Fruit fly (Drosophila melanogaster): ENCODE results near the gene CG3119.

The CG3119 gene

DNA sequence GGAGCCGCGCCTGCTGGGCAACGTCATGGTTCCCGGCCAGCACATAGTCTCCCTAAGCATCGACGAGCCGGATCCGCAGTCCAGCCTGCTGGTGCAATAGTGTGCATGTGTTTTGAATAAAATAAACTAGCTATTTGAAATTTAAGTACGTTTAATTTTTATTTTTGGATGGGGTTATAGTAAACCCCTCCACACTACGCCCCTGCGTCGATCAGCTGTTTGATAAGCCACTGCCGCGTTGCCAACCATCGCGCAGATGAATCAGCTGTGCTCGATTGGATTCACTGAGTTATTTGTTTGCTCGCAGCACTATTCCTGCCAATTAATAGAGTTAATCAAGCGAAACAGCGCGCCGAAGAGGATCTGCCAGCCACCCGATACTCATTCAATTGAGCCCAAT, 41.2 kb upstream of the CG3119 start, which contains the start of gene RabGGTb (continued):
- peak; percentile 34 for TF ChIP-seq CG1621 (tag; optimal IDR thresholded peaks at IDR 0.05)
- no peak for TF ChIP-seq CG16779 (tag; optimal IDR thresholded peaks at IDR 0.05)
- TF ChIP-seq fd85E (GFP tag; optimal IDR thresholded peaks at IDR 0.05), result no peak
- peak; percentile 71 for TF ChIP-seq CG8119 (GFP tag; IDR thresholded peaks at IDR 0.05)
- TF ChIP-seq OdsH (GFP tag; optimal IDR thresholded peaks at IDR 0.05), result peak; percentile 45
- peak; percentile 52 for TF ChIP-seq pdm3 (GFP tag; optimal IDR thresholded peaks at IDR 0.05)
- no peak for TF ChIP-seq CG8632 (GFP tag; optimal IDR thresholded peaks at IDR 0.05)
- peak; percentile 50 for TF ChIP-seq cyc (GFP tag; optimal IDR thresholded peaks at IDR 0.05)
- TF ChIP-seq CG8319 (GFP tag; optimal IDR thresholded peaks at IDR 0.05), result peak; percentile 1
- TF ChIP-seq Smox (GFP tag; optimal IDR thresholded peaks at IDR 0.05), result peak; percentile 68
- TF ChIP-seq CG6792 (GFP tag; optimal IDR thresholded peaks at IDR 0.05), result peak; percentile 39
- peak; percentile 52 for TF ChIP-seq Eip75B (GFP tag; optimal IDR thresholded peaks at IDR 0.05)
- TF ChIP-seq Hr39 (GFP tag; optimal IDR thresholded peaks at IDR 0.05), result peak; percentile 77
- TF ChIP-seq CG3032 (tag; optimal IDR thresholded peaks at IDR 0.05), result peak; percentile 51
- TF ChIP-seq Ets96B (tag; optimal IDR thresholded peaks at IDR 0.05), result peak; percentile 21
- TF ChIP-seq Eip93F (GFP tag; optimal IDR thresholded peaks at IDR 0.05), result no peak
- peak; percentile 54 for TF ChIP-seq topi (GFP tag; optimal IDR thresholded peaks at IDR 0.05)

- peak; percentile 58 for TF ChIP-seq Sox15 (GFP tag; optimal IDR thresholded peaks at IDR 0.05)
- no peak for TF ChIP-seq CG15336 (GFP tag; IDR thresholded peaks at IDR 0.05)
- no peak for TF ChIP-seq CG4318 (GFP tag; optimal IDR thresholded peaks at IDR 0.05)
- TF ChIP-seq Blimp-1 (GFP tag; optimal IDR thresholded peaks at IDR 0.05), result peak; percentile 2
- peak; percentile 78 for TF ChIP-seq Eip75B (GFP tag; optimal IDR thresholded peaks at IDR 0.05)
- TF ChIP-seq CG3919 (GFP tag; optimal IDR thresholded peaks at IDR 0.05), result peak; percentile 55
- no peak for TF ChIP-seq CG11762 (GFP tag; optimal IDR thresholded peaks at IDR 0.05; ENCODE audit: insufficient read depth)
- peak; percentile 9 for TF ChIP-seq fd59A (GFP tag; optimal IDR thresholded peaks at IDR 0.05)
- peak; percentile 70 for TF ChIP-seq Hr4 (GFP tag; optimal IDR thresholded peaks at IDR 0.05)
- peak; percentile 46 for TF ChIP-seq OdsH (GFP tag; optimal IDR thresholded peaks at IDR 0.05)
- TF ChIP-seq CG11902 (GFP tag; optimal IDR thresholded peaks at IDR 0.05), result peak; percentile 56
- TF ChIP-seq Hr38 (GFP tag; optimal IDR thresholded peaks at IDR 0.05), result no peak
- TF ChIP-seq CG34406 (GFP tag; optimal IDR thresholded peaks at IDR 0.05), result peak; percentile 24
- peak; percentile 53 for TF ChIP-seq Met (GFP tag; optimal IDR thresholded peaks at IDR 0.05)
- TF ChIP-seq CG8632 (GFP tag; optimal IDR thresholded peaks at IDR 0.05), result peak; percentile 22
- TF ChIP-seq CG10631 (GFP tag; optimal IDR thresholded peaks at IDR 0.05), result peak; percentile 50
- peak; percentile 37; the same call in 1 of the 2 replicates for TF ChIP-seq CG11294 (GFP tag; IDR thresholded peaks at IDR 0.05)
- TF ChIP-seq fd85E (GFP tag; optimal IDR thresholded peaks at IDR 0.05), result no peak
- TF ChIP-seq vri (GFP tag; optimal IDR thresholded peaks at IDR 0.05), result peak; percentile 2
- TF ChIP-seq CG10669 (GFP tag; optimal IDR thresholded peaks at IDR 0.05), result peak; percentile 54
- TF ChIP-seq CG7368 (GFP tag; optimal IDR thresholded peaks at IDR 0.05), result peak; percentile 53
- peak; percentile 58 for TF ChIP-seq CG1621 (tag; optimal IDR thresholded peaks at IDR 0.05)
- peak; percentile 55 for TF ChIP-seq Ets21C (GFP tag; optimal IDR thresholded peaks at IDR 0.05)
- TF ChIP-seq CG16779 (tag; optimal IDR thresholded peaks at IDR 0.05), result no peak
- TF ChIP-seq CG31627 (GFP tag; optimal IDR thresholded peaks at IDR 0.05), result peak; percentile 78
- TF ChIP-seq CG6163 (GFP tag; IDR thresholded peaks at IDR 0.05), result no peak
- TF ChIP-seq spab (GFP tag; optimal IDR thresholded peaks at IDR 0.05), result no peak
- no peak for TF ChIP-seq CG9139 (GFP tag; optimal IDR thresholded peaks at IDR 0.05)
- peak in 1 of 2 experiments; percentile 70 for TF ChIP-seq ss (GFP tag; optimal IDR thresholded peaks at IDR 0.05)
- peak; percentile 51 for TF ChIP-seq CG32006 (GFP tag; optimal IDR thresholded peaks at IDR 0.05)
- peak; percentile 63 for TF ChIP-seq Gug (GFP tag; IDR thresholded peaks at IDR 0.05)
- TF ChIP-seq CG3032 (tag; optimal IDR thresholded peaks at IDR 0.05), result peak; percentile 76
- TF ChIP-seq acj6 (GFP tag; optimal IDR thresholded peaks at IDR 0.05), result peak; percentile 74
- TF ChIP-seq CG6808 (GFP tag; optimal IDR thresholded peaks at IDR 0.05), result peak; percentile 43
- peak; percentile 15 for TF ChIP-seq CG8319 (GFP tag; optimal IDR thresholded peaks at IDR 0.05)
- peak; percentile 72 for TF ChIP-seq esn (GFP tag; optimal IDR thresholded peaks at IDR 0.05)
- TF ChIP-seq pdm3 (GFP tag; optimal IDR thresholded peaks at IDR 0.05), result peak; percentile 69
- TF ChIP-seq topi (GFP tag; optimal IDR thresholded peaks at IDR 0.05), result peak; percentile 60
- peak; percentile 73 for TF ChIP-seq svp (GFP tag)
- peak; percentile 44; the same call in 1 of the 3 replicates for TF ChIP-seq eg (GFP tag; IDR thresholded peaks at IDR 0.05)
- TF ChIP-seq salr (GFP tag; optimal IDR thresholded peaks at IDR 0.05), result peak in 1 of 2 experiments; percentile 42
- TF ChIP-seq lz (GFP tag; optimal IDR thresholded peaks at IDR 0.05), result peak; percentile 77
Observed at dm6 chr2L:2878188-2878587, 40.6 kb upstream of the CG3119 start, which contains the start of the genes Prx6a and Sbat. TSS of gene Prx6a (minus strand) at chr2L:2878232. TSS of gene Sbat (plus strand) at chr2L:2878344.

All from whole organism, prepupa.